Fruit fly (Drosophila melanogaster) whole organism, embryonic: ENCODE data around the gene ClC-a.

Source experiments
- Aef1 ChIP-seq: fragments of 200-800 bp; sonication (Bioruptor generic); IDR thresholded peaks from 3 replicates; pipeline ENCODE4 v1.3.6; 2022; ENCODE audit warnings: missing biosample characterization, missing genetic modification characterization
- BEAF-32 ChIP-seq: fragments of 200-800 bp; sonication (Bioruptor generic); optimal IDR thresholded peaks from 3 replicates; lab custom pipeline; 2017; ENCODE audit warnings: missing biosample characterization, missing genetic modification characterization, mild to moderate bottlenecking, moderate library complexity, missing genetic modification reagents
- CG10147 ChIP-seq: fragments of 200-800 bp; sonication (Bioruptor generic); optimal IDR thresholded peaks from 2 replicates; lab custom pipeline; 2019; ENCODE audit warnings: missing biosample characterization, mild to moderate bottlenecking, missing genetic modification characterization, moderate library complexity
- CG10462 ChIP-seq: fragments of 200-800 bp; sonication (Bioruptor generic); optimal IDR thresholded peaks from 2 replicates; lab custom pipeline; 2016; ENCODE audit warnings: missing biosample characterization, missing genetic modification characterization
- CG12104 ChIP-seq: fragments of 200-800 bp; sonication (Bioruptor generic); optimal IDR thresholded peaks from 3 replicates; lab custom pipeline; 2016; ENCODE audit warnings: missing biosample characterization, missing genetic modification characterization
- CG12391 ChIP-seq: fragments of 200-800 bp; sonication (Bioruptor generic); optimal IDR thresholded peaks from 3 replicates; lab custom pipeline; 2018; ENCODE audit warnings: missing biosample characterization, mild to moderate bottlenecking, missing genetic modification characterization, moderate library complexity
- CG13287 ChIP-seq: fragments of 200-800 bp; sonication (Bioruptor generic); IDR thresholded peaks from 2 replicates; pipeline ENCODE4 v1.3.6; 2022; ENCODE audit warnings: missing biosample characterization, missing genetic modification characterization; ENCODE audit not compliant: partially characterized antibody
- CG13894 ChIP-seq: fragments of 200-800 bp; sonication (Bioruptor generic); optimal IDR thresholded peaks from 3 replicates; lab custom pipeline; 2018; ENCODE audit warnings: missing biosample characterization, mild to moderate bottlenecking, missing genetic modification characterization, moderate library complexity
- CG15601 ChIP-seq: fragments of 200-800 bp; sonication (Bioruptor generic); optimal IDR thresholded peaks from 3 replicates; lab custom pipeline; 2019; ENCODE audit warnings: missing biosample characterization, mild to moderate bottlenecking, missing genetic modification characterization, moderate library complexity
- CG17328 ChIP-seq: fragments of 200-800 bp; sonication (Bioruptor generic); IDR thresholded peaks from 2 replicates; pipeline ENCODE4 v1.3.6; 2022; ENCODE audit warnings: missing biosample characterization, missing genetic modification characterization
- CG1792 ChIP-seq: fragments of 200-800 bp; sonication (Bioruptor generic); optimal IDR thresholded peaks from 2 replicates; lab custom pipeline; 2016; ENCODE audit warnings: missing biosample characterization, missing genetic modification characterization
- CG2712 ChIP-seq: fragments of 200-800 bp; optimal IDR thresholded peaks from 3 replicates; lab custom pipeline; 2019; ENCODE audit warnings: missing biosample characterization, mild to moderate bottlenecking, missing genetic modification characterization, moderate library complexity
- CG3163 ChIP-seq: fragments of 200-800 bp; sonication (Bioruptor generic); optimal IDR thresholded peaks from 3 replicates; lab custom pipeline; 2016; ENCODE audit warnings: missing biosample characterization, missing genetic modification characterization
- CG4424 ChIP-seq: fragments of 200-800 bp; sonication (Bioruptor generic); optimal IDR thresholded peaks from 3 replicates; lab custom pipeline; 2016; ENCODE audit warnings: missing biosample characterization, missing genetic modification characterization
- CG4730 ChIP-seq: fragments of 200-800 bp; sonication (Bioruptor generic); IDR thresholded peaks from 2 replicates; pipeline ENCODE4 v1.3.6; 2022; ENCODE audit warnings: missing biosample characterization, missing genetic modification characterization
- CG4854 ChIP-seq: fragments of 200-800 bp; sonication (Bioruptor generic); optimal IDR thresholded peaks from 2 replicates; lab custom pipeline; 2016; ENCODE audit warnings: missing biosample characterization, missing genetic modification characterization, inconsistent platforms
- CG5180 ChIP-seq: fragments of 200-800 bp; sonication (Bioruptor generic); optimal IDR thresholded peaks from 3 replicates; lab custom pipeline; 2017; ENCODE audit warnings: missing biosample characterization, missing genetic modification characterization, mild to moderate bottlenecking, moderate library complexity, missing genetic modification reagents
- CG5953 ChIP-seq: fragments of 200-800 bp; sonication (Bioruptor generic); IDR thresholded peaks from 2 replicates; pipeline ENCODE4 v1.3.6; 2022; ENCODE audit warnings: missing biosample characterization, missing genetic modification characterization
- CG6654 ChIP-seq: fragments of 200-800 bp; sonication (Bioruptor generic); optimal IDR thresholded peaks from 2 replicates; lab custom pipeline; 2017; ENCODE audit warnings: missing biosample characterization, mild to moderate bottlenecking, missing genetic modification characterization
- CG9215 ChIP-seq: fragments of 200-800 bp; sonication (Bioruptor generic); IDR thresholded peaks from 2 replicates; pipeline ENCODE4 v1.3.6; 2022; ENCODE audit warnings: missing biosample characterization, missing genetic modification characterization
- CG9817 ChIP-seq: fragments of 200-800 bp; sonication (Bioruptor generic); optimal IDR thresholded peaks from 2 replicates; lab custom pipeline; 2018; ENCODE audit warnings: missing biosample characterization, mild to moderate bottlenecking, missing genetic modification characterization, moderate library complexity
- D19A ChIP-seq: fragments of 200-800 bp; optimal IDR thresholded peaks from 3 replicates; lab custom pipeline; 2019; ENCODE audit warnings: missing biosample characterization, mild to moderate bottlenecking, missing genetic modification characterization, moderate library complexity
- Dip2 ChIP-seq: fragments of 200-800 bp; sonication (Bioruptor generic); IDR thresholded peaks from 2 replicates; pipeline ENCODE4 v1.3.6; 2022; ENCODE audit warnings: missing biosample characterization, missing genetic modification characterization
- Hey ChIP-seq: fragments of 200-800 bp; sonication (Bioruptor generic); optimal IDR thresholded peaks from 3 replicates; lab custom pipeline; 2018; ENCODE audit warnings: missing biosample characterization, mild to moderate bottlenecking, missing genetic modification characterization
- Hmx ChIP-seq: fragments of 200-800 bp; sonication (Bioruptor generic); optimal IDR thresholded peaks from 2 replicates; lab custom pipeline; 2016; ENCODE audit warnings: missing biosample characterization, missing genetic modification characterization
- NfI ChIP-seq: fragments of 200-800 bp; sonication (Bioruptor generic); optimal IDR thresholded peaks from 3 replicates; lab custom pipeline; 2018; ENCODE audit warnings: missing biosample characterization, mild to moderate bottlenecking, missing genetic modification characterization, moderate library complexity
- Oli ChIP-seq: fragments of 200-800 bp; sonication (Bioruptor generic); optimal IDR thresholded peaks from 2 replicates; lab custom pipeline; 2018; ENCODE audit warnings: missing biosample characterization, mild to moderate bottlenecking, missing genetic modification characterization, moderate library complexity
- Rfx ChIP-seq: fragments of 200-800 bp; sonication (Bioruptor generic); IDR thresholded peaks from 2 replicates; pipeline ENCODE4 v1.3.6; 2022; ENCODE audit warnings: missing biosample characterization, missing genetic modification characterization
- Sox100B ChIP-seq: fragments of 200-800 bp; sonication (Bioruptor generic); optimal IDR thresholded peaks from 3 replicates; lab custom pipeline; 2018; ENCODE audit warnings: missing biosample characterization, mild to moderate bottlenecking, missing genetic modification characterization
- Xbp1 ChIP-seq: fragments of 200-800 bp; sonication (Bioruptor generic); optimal IDR thresholded peaks from 3 replicates; lab custom pipeline; 2016; ENCODE audit warnings: missing biosample characterization, mild to moderate bottlenecking, missing genetic modification characterization
- caup ChIP-seq: fragments of 200-800 bp; sonication (Bioruptor generic); optimal IDR thresholded peaks from 3 replicates; lab custom pipeline; 2017; ENCODE audit warnings: missing biosample characterization, mild to moderate bottlenecking, missing genetic modification characterization, moderate library complexity; ENCODE audit not compliant: severe bottlenecking
- en ChIP-seq: fragments of 200-800 bp; sonication (Bioruptor generic); optimal IDR thresholded peaks from 2 replicates; lab custom pipeline; 2016; ENCODE audit warnings: missing biosample characterization, missing genetic modification characterization
- gce ChIP-seq: fragments of 200-800 bp; sonication (Bioruptor generic); IDR thresholded peaks from 3 replicates; pipeline ENCODE4 v1.3.6; 2022; ENCODE audit warnings: missing biosample characterization, missing genetic modification characterization
- h ChIP-seq: fragments of >200 bp; optimal IDR thresholded peaks from 2 replicates; lab custom pipeline; 2017
- inv ChIP-seq: fragments of 200-800 bp; sonication (Bioruptor generic); IDR thresholded peaks from 2 replicates; pipeline ENCODE4 v1.3.6; 2022; ENCODE audit warnings: missing biosample characterization, missing genetic modification characterization; ENCODE audit not compliant: partially characterized antibody
- kay ChIP-seq: fragments of 200-800 bp; sonication (Bioruptor generic); optimal IDR thresholded peaks from 2 replicates; lab custom pipeline; 2016; ENCODE audit warnings: missing biosample characterization, missing genetic modification characterization
- knrl ChIP-seq: fragments of 200-800 bp; sonication (Bioruptor generic); IDR thresholded peaks from 3 replicates; pipeline ENCODE4 v1.3.6; 2022; ENCODE audit warnings: missing biosample characterization, missing genetic modification characterization; ENCODE audit not compliant: partially characterized antibody
- lilli ChIP-seq: fragments of 200-800 bp; sonication (Bioruptor generic); optimal IDR thresholded peaks from 3 replicates; lab custom pipeline; 2016; ENCODE audit warnings: missing biosample characterization, missing genetic modification characterization
- mam ChIP-seq: fragments of 200-800 bp; sonication (Bioruptor generic); optimal IDR thresholded peaks from 3 replicates; lab custom pipeline; 2016; ENCODE audit warnings: missing biosample characterization, missing genetic modification characterization
- mirr ChIP-seq: fragments of 200-800 bp; sonication (Bioruptor generic); optimal IDR thresholded peaks from 3 replicates; lab custom pipeline; 2018; ENCODE audit warnings: missing biosample characterization, mild to moderate bottlenecking, missing genetic modification characterization
- nmo ChIP-seq: fragments of 200-800 bp; sonication (Bioruptor generic); optimal IDR thresholded peaks from 2 replicates; lab custom pipeline; 2018; ENCODE audit warnings: missing biosample characterization, mild to moderate bottlenecking, missing genetic modification characterization, moderate library complexity
- phol ChIP-seq: fragments of 200-800 bp; sonication (Bioruptor generic); optimal IDR thresholded peaks from 3 replicates; lab custom pipeline; 2018; ENCODE audit warnings: missing biosample characterization, mild to moderate bottlenecking, missing genetic modification characterization, moderate library complexity
- repo ChIP-seq: fragments of 200-800 bp; sonication (Bioruptor generic); optimal IDR thresholded peaks from 2 replicates; lab custom pipeline; 2016; ENCODE audit warnings: missing biosample characterization, missing genetic modification characterization
- ro ChIP-seq: fragments of 200-800 bp; sonication (Bioruptor generic); IDR thresholded peaks from 2 replicates; pipeline ENCODE4 v1.3.6; 2022; ENCODE audit warnings: missing biosample characterization, missing genetic modification characterization
- sd ChIP-seq: fragments of 200-800 bp; sonication (Bioruptor generic); optimal IDR thresholded peaks from 3 replicates; lab custom pipeline; 2018; ENCODE audit warnings: missing biosample characterization, mild to moderate bottlenecking, missing genetic modification characterization, moderate library complexity
- slbo ChIP-seq: fragments of 200-800 bp; sonication (Bioruptor generic); IDR thresholded peaks from 2 replicates; pipeline ENCODE4 v1.3.6; 2022; ENCODE audit warnings: missing biosample characterization, missing genetic modification characterization
- ssp ChIP-seq: fragments of 200-800 bp; sonication (Bioruptor generic); IDR thresholded peaks from 2 replicates; pipeline ENCODE4 v1.3.6; 2022; ENCODE audit warnings: missing biosample characterization, missing genetic modification characterization
- trem ChIP-seq: fragments of 200-800 bp; optimal IDR thresholded peaks from 3 replicates; lab custom pipeline; 2019; ENCODE audit warnings: missing biosample characterization, mild to moderate bottlenecking, missing genetic modification characterization, moderate library complexity
- ttk ChIP-seq: fragments of 200-800 bp; sonication (Bioruptor generic); IDR thresholded peaks from 2 replicates; pipeline ENCODE4 v2.1.2; 2022; ENCODE audit warnings: missing biosample characterization, missing genetic modification characterization
- wor ChIP-seq: fragments of 200-800 bp; sonication (Bioruptor generic); IDR thresholded peaks from 2 replicates; pipeline ENCODE4 v1.3.6; 2022; ENCODE audit warnings: missing biosample characterization, missing genetic modification characterization

ClC-a gene

DNA sequence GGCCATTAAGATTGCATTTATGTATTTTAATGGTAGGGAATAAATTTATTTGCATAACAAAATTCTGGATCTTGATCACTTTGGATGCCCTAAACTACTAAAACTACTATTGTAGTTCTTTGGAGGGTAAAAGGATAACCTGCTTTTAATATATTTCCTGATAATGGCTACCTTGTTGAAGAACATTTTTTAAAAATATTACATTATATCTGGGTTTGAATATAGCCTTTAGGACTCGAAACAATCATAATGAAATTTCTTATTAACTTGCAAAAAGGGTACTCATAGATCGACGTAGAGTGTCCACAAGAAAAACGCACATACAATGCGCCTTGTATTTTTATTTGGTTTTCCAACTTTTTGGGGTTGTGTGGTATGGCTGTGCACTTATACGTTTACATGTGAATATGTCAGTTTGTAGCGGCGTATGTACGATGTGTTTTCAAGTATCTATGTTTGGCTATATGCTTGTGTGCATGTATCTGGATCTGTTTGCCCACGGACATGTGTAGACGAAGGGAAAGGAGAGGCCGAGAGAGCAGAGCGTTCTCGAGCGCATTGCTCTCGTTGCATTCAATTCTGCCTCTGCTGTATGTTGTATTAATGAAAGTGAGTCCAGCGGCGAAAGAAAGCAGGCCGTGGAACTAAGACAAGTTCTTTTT is 33.5 kb downstream of the ClC-a start (continued):
- no peak for TF ChIP-seq CG3163 (GFP tag; lab: Kevin White, UChicago)
- peak; percentile 87 for TF ChIP-seq CG15601
- no peak for TF ChIP-seq Aef1 (GFP tag; lab: Robert Waterston, UW)
- no peak for TF ChIP-seq ro (GFP tag; lab: Robert Waterston, UW)
- TF ChIP-seq Hmx (GFP tag; lab: Kevin White, UChicago): peak; percentile 37
- TF ChIP-seq Sox100B (GFP tag; lab: Kevin White, UChicago): peak; percentile 76
- no peak for TF ChIP-seq inv (GFP tag; lab: Robert Waterston, UW)
- peak; percentile 81 for TF ChIP-seq trem (tag; lab: Kevin White, UChicago)
- TF ChIP-seq knrl: no peak
- no peak for TF ChIP-seq h (lab: Kevin White, UChicago)
- TF ChIP-seq en: peak; percentile 39
- TF ChIP-seq CG5180: no peak
- no peak for TF ChIP-seq Hey (tag; lab: Kevin White, UChicago)
- peak; percentile 41 for TF ChIP-seq CG6654 (GFP tag; lab: Kevin White, UChicago)
- TF ChIP-seq CG9817 (tag; lab: Kevin White, UChicago): peak; percentile 5
- no peak for TF ChIP-seq Rfx (GFP tag; lab: Robert Waterston, UW)
- TF ChIP-seq BEAF-32 (GFP tag; lab: Kevin White, UChicago): no peak
- peak; percentile 95 for TF ChIP-seq nmo (GFP tag; lab: Kevin White, UChicago)
- peak; percentile 53 for TF ChIP-seq CG4854 (GFP tag; lab: Kevin White, UChicago)
- peak; percentile 94 for TF ChIP-seq CG2712 (tag; lab: Kevin White, UChicago)
- TF ChIP-seq CG12391 (tag; lab: Kevin White, UChicago): peak; percentile 87
- TF ChIP-seq CG13287 (GFP tag; lab: Robert Waterston, UW): no peak
- peak; percentile 99 for TF ChIP-seq D19A (tag; lab: Kevin White, UChicago)
- TF ChIP-seq phol (tag; lab: Kevin White, UChicago): peak; percentile 92
- no peak for TF ChIP-seq mirr (GFP tag; lab: Kevin White, UChicago)
- 0 out of 3 replicates have a peak, but pooled peaks have one; percentile 18 for TF ChIP-seq gce (GFP tag; lab: Robert Waterston, UW)
- TF ChIP-seq CG13894: no peak
- TF ChIP-seq caup (GFP tag; lab: Kevin White, UChicago): no peak
- peak; percentile 3 for TF ChIP-seq repo (GFP tag; lab: Kevin White, UChicago)
- peak; percentile 35; the same call in 1 of the 2 replicates for TF ChIP-seq wor (GFP tag; lab: Robert Waterston, UW)
- no peak for TF ChIP-seq CG9215
- peak; percentile 76 for TF ChIP-seq CG10462 (GFP tag; lab: Kevin White, UChicago)
- TF ChIP-seq lilli: peak; percentile 61
- no peak for TF ChIP-seq Dip2 (GFP tag; lab: Robert Waterston, UW)
- no peak for TF ChIP-seq CG4730 (GFP tag; lab: Robert Waterston, UW)
- TF ChIP-seq CG5953 (GFP tag; lab: Robert Waterston, UW): peak; percentile 50; the same call in 1 of the 2 replicates
- TF ChIP-seq CG17328: peak; percentile 75
- no peak for TF ChIP-seq sd (tag; lab: Kevin White, UChicago)
- TF ChIP-seq CG4424 (GFP tag; lab: Kevin White, UChicago): peak; percentile 80
- peak; percentile 79 for TF ChIP-seq Xbp1 (GFP tag; lab: Kevin White, UChicago)
- TF ChIP-seq CG10147: peak; percentile 39
- TF ChIP-seq ttk (GFP tag; lab: Robert Waterston, UW): peak; percentile 51
- TF ChIP-seq Oli (tag; lab: Kevin White, UChicago): peak; percentile 88
- TF ChIP-seq mam: peak; percentile 14
- TF ChIP-seq kay (GFP tag; lab: Kevin White, UChicago): no peak
- no peak for TF ChIP-seq CG1792 (GFP tag; lab: Kevin White, UChicago)
- TF ChIP-seq NfI (GFP tag; lab: Kevin White, UChicago): peak; percentile 65
- TF ChIP-seq slbo (GFP tag; lab: Robert Waterston, UW): no peak
- peak; percentile 63 for TF ChIP-seq CG12104 (GFP tag; lab: Kevin White, UChicago)
- TF ChIP-seq ssp (GFP tag; lab: Robert Waterston, UW): peak; percentile 49; the same call in 1 of the 2 replicates
